Worm (Caenorhabditis elegans) whole organism, L4/young adult: ENCODE data around the gene srsx-24.
"Not testable (repeated sequence)": the region's sequence is repeated elsewhere in the genome, so short reads cannot be mapped to it uniquely, and the experiment has no call there.

Experiments
- W03F9.2 ChIP-seq: fragments of 150-350 bp; optimal IDR thresholded peaks from 2 replicates; lab custom pipeline; 2014; ENCODE audit warnings: missing biosample characterization, missing genetic modification characterization
- dao-5 ChIP-seq: sonication (generic microtip); optimal IDR thresholded peaks from 2 replicates; lab custom pipeline; 2016; ENCODE audit warnings: missing genotype, missing genetic modification characterization, moderate library complexity, missing compliant biosample characterization
- him-1 ChIP-seq: sonication (generic microtip); optimal IDR thresholded peaks from 2 replicates; lab custom pipeline; 2016; ENCODE audit warnings: missing genotype, missing genetic modification reagents, missing genetic modification characterization, missing compliant biosample characterization

Gene srsx-24

ce11 chrV:7364059-7364458, 15.2 kb downstream of the srsx-24 start, which contains the start of gene cyp-35A2:
TSS of gene cyp-35A2 (minus strand) at chrV:7364182.
- TF ChIP-seq W03F9.2 (tag; lab: Kevin White, UChicago) (no peak), him-1 (no peak), dao-5 (tag; lab: Kevin White, UChicago) (no peak)

DNA sequence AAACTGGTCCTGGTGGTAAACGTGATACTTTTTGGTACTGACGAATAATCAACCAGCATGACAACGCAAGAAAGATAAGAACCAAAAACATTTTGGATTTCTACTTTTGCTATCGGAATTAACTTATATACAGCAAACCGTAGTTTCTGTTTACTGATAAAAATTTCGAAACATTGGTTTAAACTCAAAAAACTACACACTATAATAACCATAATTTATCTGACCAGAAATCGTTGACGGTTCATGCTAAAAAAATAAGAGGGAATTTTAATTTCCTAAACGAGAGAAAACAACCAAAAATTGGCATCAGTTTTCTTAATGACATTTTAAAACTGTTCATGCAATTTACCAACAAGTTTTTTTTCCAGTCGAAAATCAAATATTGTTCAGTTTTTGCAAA, 17.6 kb downstream of the srsx-24 start, which contains the start of gene cyp-35A1:
Gene cyp-35A1 (minus strand): TSS at position 101 of the 400 bp plus-strand sequence.
- TF ChIP-seq him-1: no peak
- no peak for TF ChIP-seq dao-5 (tag; lab: Kevin White, UChicago)
- TF ChIP-seq W03F9.2 (tag; lab: Kevin White, UChicago): no peak

DNA sequence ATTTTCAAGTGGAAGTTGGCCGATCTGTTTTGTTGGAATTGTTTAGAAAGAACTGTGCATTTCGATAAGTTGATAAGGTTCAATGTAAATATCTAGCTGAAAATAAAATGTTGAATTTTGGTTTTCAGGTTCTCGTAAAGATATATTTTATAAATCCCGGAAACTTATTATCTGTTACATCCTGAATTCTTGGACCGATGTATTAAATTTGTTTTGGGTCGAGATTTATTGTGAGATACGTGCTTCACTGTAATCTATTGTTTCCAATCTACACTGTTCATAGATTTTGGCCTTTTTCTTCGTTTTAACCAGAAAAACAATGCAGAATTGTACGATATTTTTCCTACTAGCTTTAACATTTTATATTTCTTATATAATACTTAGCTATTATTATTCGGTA, 22.2 kb downstream of the srsx-24 start, which contains the start of gene C03G6.6:
Gene C03G6.6 (plus strand): TSS at position 301 of the 400 bp plus-strand sequence.
- TF ChIP-seq W03F9.2 (tag; lab: Kevin White, UChicago) (no peak), dao-5 (tag; lab: Kevin White, UChicago) (no peak), him-1 (no peak)

DNA sequence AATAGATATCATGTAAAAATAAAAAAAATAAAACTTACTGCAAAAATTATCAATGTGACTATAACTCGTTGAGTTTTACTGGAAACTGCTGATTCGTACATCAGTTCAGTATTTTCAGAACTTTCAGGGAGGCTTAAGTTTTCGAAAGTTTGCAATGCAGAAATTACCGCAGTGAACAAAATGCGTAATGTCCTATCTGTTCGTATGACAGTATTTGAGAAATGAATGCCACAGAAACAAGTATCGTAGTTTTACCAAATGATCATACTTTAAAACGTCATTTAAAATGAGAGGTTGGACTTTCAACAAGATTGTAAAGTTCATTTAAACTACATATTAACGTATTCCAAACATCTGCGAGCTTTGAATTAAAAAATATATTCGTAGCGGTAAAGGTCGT, 22.6 kb downstream of the srsx-24 start, which contains the start of gene C03G6.21:
Gene C03G6.21 (minus strand): TSS at position 101 of the 400 bp plus-strand sequence.
- TF ChIP-seq W03F9.2 (tag; lab: Kevin White, UChicago) (no peak), dao-5 (tag; lab: Kevin White, UChicago) (no peak), him-1 (no peak)

DNA sequence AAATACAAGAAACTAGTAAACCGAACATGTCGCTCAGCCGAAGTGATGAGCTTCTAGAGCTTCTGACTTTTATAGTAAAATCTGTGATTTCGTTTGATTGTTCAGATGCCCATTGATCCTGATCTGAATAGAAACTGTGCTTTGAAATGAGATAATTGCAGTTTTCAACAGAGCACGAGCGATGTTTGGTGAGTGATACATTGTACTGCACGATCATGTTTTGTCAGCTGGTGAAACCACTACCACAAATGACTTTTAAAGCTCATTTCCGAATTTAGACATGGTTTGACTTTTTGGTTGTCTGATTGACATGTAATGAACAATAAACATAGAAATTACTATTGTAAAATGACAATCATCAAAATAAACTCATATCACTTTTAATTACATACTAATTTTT, 23.8 kb downstream of the srsx-24 start, which contains the start of gene tag-293:
Gene tag-293 (minus strand): TSS at position 101 of the 400 bp plus-strand sequence.
- TF ChIP-seq dao-5 (tag; lab: Kevin White, UChicago): no peak
- TF ChIP-seq W03F9.2 (tag; lab: Kevin White, UChicago): no peak
- TF ChIP-seq him-1: no peak

ce11 chrV:7353602-7354001, 25.7 kb downstream of the srsx-24 start:
- TF ChIP-seq him-1: no peak
- TF ChIP-seq W03F9.2 (tag; lab: Kevin White, UChicago): no peak
- TF ChIP-seq dao-5 (tag; lab: Kevin White, UChicago): no peak

DNA sequence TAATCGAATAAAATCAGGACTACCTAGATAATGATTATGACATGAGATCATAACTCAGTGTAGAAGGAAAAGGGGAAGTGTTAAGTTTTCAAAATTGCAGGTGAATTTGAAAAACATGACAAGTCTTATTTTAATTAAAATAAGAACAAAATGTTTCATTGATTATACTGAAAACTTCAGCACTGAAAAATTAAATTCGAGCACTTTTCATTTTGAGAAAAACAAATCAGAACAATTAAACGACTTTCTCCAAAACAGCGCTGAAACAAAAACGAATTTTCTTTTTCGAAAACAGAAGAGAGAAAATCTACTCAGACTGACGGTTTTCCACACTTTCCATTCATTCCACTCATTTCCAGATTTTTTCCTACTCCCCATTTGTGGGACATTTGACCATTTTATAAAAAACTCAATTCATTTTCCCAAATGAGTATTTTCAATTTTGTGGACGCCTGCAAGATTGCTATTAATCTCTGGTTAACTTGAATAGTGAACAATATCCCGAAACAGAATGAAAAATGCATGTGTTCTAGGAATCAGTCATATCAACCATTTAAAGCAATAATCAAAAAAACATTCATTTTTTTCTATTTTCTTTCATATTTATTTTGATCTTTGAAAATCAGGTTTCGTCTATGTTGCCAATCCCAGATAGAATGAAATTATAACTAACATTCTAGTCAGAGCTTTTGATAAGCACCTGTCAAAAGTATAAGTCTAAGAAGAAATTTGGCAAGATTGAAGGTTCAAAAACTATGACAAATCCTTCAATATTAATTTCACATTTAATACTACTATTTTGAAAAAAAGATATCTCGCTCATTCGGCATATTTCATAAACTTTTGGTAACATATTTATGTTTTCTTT, 26.9 kb downstream of the srsx-24 start, which contains the start of the genes srh-231 and srh-275:
Gene srh-231 (minus strand): TSS at position 51 of the 868 bp plus-strand sequence.
Gene srh-275 (plus strand): TSS at position 818 of the 868 bp plus-strand sequence.
- TF ChIP-seq W03F9.2 (tag; lab: Kevin White, UChicago) (no peak), him-1 (no peak)

DNA sequence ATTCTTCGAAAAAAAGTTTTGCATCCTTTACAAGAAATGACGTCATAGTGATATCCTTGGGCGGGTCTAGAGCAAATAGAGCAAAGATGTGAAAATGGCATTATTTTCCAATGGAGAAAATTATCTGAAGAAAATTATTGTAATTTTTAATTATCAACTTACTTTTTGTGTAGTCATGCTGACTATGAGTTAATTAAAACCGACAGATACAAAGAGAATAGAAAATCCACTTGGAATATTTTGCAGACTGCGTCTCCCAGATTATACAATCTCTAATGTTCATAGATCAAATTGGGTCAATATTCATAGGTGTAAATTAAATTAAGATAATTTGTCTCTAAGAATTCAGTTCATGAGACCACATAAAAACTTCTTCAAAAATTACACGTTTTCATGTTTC, 29.7 kb downstream of the srsx-24 start, which contains the start of gene nhr-149:
Gene nhr-149 (minus strand): TSS at position 101 of the 400 bp plus-strand sequence.
- TF ChIP-seq dao-5 (tag; lab: Kevin White, UChicago) (no peak), him-1 (no peak), W03F9.2 (tag; lab: Kevin White, UChicago) (no peak)

- not testable (repeated sequence) for TF ChIP-seq him-1; W03F9.2 (tag; lab: Kevin White, UChicago); dao-5 (tag; lab: Kevin White, UChicago)
Measured at ce11 chrV:7345494-7345893, 33.8 kb downstream of the srsx-24 start, which contains the start of gene nhr-147. TSS of gene nhr-147 (plus strand) at chrV:7345794.

DNA sequence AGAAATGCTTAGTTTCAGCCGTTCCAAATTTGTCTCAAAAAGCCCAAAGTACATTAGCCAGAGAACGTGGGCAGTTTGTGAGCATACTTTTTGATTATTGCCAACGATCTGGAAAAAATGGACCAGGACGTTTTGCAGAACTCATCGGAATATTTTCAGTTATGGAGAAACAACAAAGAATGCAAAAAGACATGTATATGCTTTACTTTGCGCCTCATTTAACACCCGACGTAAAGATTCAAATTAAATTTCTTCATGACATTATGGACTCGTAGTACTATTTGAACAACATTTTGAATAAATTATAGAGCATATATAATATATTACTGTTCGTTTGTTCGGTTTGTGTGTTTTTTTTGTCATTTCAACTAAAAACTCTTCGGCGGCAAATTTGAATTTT, 35.8 kb downstream of the srsx-24 start, which contains the start of gene srh-244:
Gene srh-244 (plus strand): TSS at position 301 of the 400 bp plus-strand sequence.
- TF ChIP-seq dao-5 (tag; lab: Kevin White, UChicago) (no peak), W03F9.2 (tag; lab: Kevin White, UChicago) (no peak), him-1 (no peak)

DNA sequence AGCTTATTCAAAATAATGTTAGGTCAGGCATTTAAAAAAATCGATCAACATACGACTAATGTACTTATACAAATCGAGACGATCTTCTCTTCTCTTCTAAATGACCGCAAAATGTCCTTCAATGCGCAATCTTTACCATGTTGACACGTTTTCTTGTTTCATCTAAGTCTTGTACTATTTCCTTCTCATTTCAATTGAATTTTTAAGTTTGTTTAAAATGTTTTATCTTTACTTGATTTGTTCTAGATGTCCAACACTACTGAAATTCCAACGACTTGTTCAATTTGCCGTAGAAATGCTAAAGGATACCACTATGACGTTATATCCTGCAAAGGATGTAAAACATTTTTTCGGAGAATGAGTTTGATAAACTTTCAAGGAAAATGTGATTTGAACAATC, 37.3 kb downstream of the srsx-24 start, which contains the start of the genes nhr-263 and nhr-148:
Gene nhr-263 (minus strand): TSS at position 101 of the 400 bp plus-strand sequence.
Gene nhr-148 (plus strand): TSS at position 215 of the 400 bp plus-strand sequence.
- no peak for TF ChIP-seq dao-5 (tag; lab: Kevin White, UChicago)
- no peak for TF ChIP-seq W03F9.2 (tag; lab: Kevin White, UChicago)

DNA sequence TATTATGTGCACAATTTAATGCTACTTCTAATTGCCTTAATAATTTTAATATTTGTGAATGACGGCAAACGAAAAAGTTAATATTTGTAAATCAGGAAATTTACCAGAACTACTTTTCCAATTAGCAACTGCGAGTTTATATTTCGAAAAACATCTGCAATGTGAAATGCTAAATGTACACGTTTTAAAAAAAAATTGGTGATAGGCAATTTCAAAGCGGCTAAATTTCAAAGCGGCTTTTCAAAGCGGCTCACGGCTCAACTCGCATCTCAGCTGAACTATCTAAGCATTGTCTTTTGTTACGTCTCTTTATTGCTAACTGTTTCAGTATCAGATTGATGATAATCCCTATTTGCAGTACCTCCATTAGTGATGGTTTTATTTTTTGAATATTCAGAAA, 39.5 kb downstream of the srsx-24 start, which contains the start of gene srh-187:
Gene srh-187 (minus strand): TSS at position 101 of the 400 bp plus-strand sequence.
- no peak for TF ChIP-seq W03F9.2 (tag; lab: Kevin White, UChicago)

- TF ChIP-seq W03F9.2 (tag; lab: Kevin White, UChicago); him-1; dao-5 (tag; lab: Kevin White, UChicago): not testable (repeated sequence)
Measured at ce11 chrV:7337218-7337617, 42.1 kb downstream of the srsx-24 start, which contains the start of gene F10G2.7. TSS of gene F10G2.7 (minus strand) at chrV:7337318.
